Worm (Caenorhabditis elegans) whole organism, L4 larva: ENCODE data around the gene wago-10.
A peak's percentile ranks its signal among the peaks of the same experiment; 100 is the strongest.

Source experiments
- ctbp-1 ChIP-seq: fragments of 200-800 bp; sonication (Bioruptor generic); IDR thresholded peaks from 2 replicates; pipeline ENCODE4 v1.3.6; 2022; ENCODE audit warnings: missing genetic modification reagents, missing genetic modification characterization, missing compliant biosample characterization
- fkh-10 ChIP-seq: fragments of 150-350 bp; optimal IDR thresholded peaks from 2 replicates; lab custom pipeline; 2014; ENCODE audit warnings: missing biosample characterization, missing genetic modification reagents, missing genetic modification characterization
- lin-39 ChIP-seq: fragments of 150-350 bp; optimal IDR thresholded peaks from 2 replicates; lab custom pipeline; 2014; ENCODE audit warnings: missing biosample characterization, missing genetic modification reagents, missing genetic modification characterization
- nhr-237 ChIP-seq: sonication (generic microtip); optimal IDR thresholded peaks from 2 replicates; lab custom pipeline; 2017; ENCODE audit warnings: missing biosample characterization, missing genetic modification characterization
- nhr-28 ChIP-seq: fragments of 150-350 bp; optimal IDR thresholded peaks from 2 replicates; lab custom pipeline; 2014; ENCODE audit warnings: missing biosample characterization, missing genetic modification characterization

- TF ChIP-seq nhr-237 (tag; lab: Kevin White, UChicago) (no peak), fkh-10 (GFP tag; lab: Kevin White, UChicago) (no peak), nhr-28 (tag; lab: Kevin White, UChicago) (peak; percentile 94), ctbp-1 (no peak), lin-39 (tag; lab: Kevin White, UChicago) (no peak)
Observed at ce11 chrV:333713-334112, 9.5 kb upstream of the wago-10 start.
